Worm (Caenorhabditis elegans): ENCODE data around the gene aak-2.
A peak's percentile ranks its signal among the peaks of the same experiment; 100 is the strongest.

- peak; percentile 39 for TF ChIP-seq ama-1 (optimal IDR thresholded peaks at IDR 0.05)
- no peak for TF ChIP-seq fkh-10 (GFP tag; optimal IDR thresholded peaks at IDR 0.05)
- TF ChIP-seq nhr-237 (tag; optimal IDR thresholded peaks at IDR 0.05) = no peak
- TF ChIP-seq aly-2 (tag; optimal IDR thresholded peaks at IDR 0.05) = no peak
- no peak for TF ChIP-seq nfya-1 (tag; optimal IDR thresholded peaks at IDR 0.05; ENCODE audit: insufficient read depth)
- no peak for TF ChIP-seq egl-27 (tag; optimal IDR thresholded peaks at IDR 0.05)
- no peak for TF ChIP-seq ztf-11 (tag; optimal IDR thresholded peaks at IDR 0.05)
- no peak for TF ChIP-seq nhr-11 (tag; optimal IDR thresholded peaks at IDR 0.05)
- no peak for TF ChIP-seq unc-62 (GFP tag; optimal IDR thresholded peaks at IDR 0.05)
- TF ChIP-seq nhr-28 (tag; optimal IDR thresholded peaks at IDR 0.05) = no peak
These were observed 2.7 kb downstream of the aak-2 start for ce11 chrX:16798621-16799020.
